Worm (Caenorhabditis elegans): ENCODE results near the gene gst-30.
"Not testable (repeated sequence)": the region's sequence is repeated elsewhere in the genome, so short reads cannot be mapped to it uniquely, and the experiment has no call there.

The gst-30 gene

DNA sequence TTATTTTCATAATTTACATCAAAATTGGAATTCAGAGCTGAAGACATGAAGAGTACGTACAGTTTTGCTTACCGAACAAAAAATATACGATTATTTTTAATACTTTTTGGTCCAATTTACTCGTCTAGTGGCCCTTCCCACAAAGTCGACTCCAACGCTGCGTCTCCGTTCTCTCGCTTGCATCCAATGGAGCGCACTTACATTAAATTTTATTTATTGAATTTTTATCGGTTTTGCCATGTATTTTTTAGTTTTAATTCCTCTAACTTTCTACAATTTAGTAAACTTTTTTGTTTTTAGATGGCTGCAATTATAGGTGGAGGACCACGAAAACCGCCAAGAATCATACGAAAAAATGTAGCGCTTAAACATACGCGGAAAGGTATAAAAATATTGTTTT, 664 bp upstream of the gst-30 start, which contains the start of gene ZK546.5:
TSS of gene ZK546.5 (plus strand) at position 301 of the 400 bp plus-strand sequence.
- TF ChIP-seq mcd-1 (GFP tag; IDR thresholded peaks at IDR 0.05), result 0 out of 2 replicates have a peak, but pooled peaks have one; percentile 18
- TF ChIP-seq attf-6 (GFP tag; IDR thresholded peaks at IDR 0.05), result no peak

DNA sequence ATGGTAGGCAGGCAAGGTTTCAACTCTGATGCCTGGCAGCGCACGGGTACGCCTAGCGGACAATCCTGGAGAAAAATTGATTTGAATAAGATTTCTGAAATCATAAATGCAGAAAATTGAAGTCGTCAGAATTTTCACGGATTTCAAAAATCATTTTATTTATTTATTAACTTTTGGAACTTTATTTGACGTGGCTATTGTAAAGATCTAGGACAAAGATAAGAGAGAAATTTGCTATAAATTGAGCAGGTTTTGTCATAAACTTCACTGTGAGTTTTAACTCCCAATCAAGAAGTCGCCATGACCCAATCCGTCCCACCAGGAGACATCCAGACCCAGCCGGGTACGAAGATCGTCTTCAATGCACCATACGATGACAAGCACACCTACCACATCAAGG, 2.1 kb downstream of the gst-30 start, which contains the start of gene msp-152:
TSS of gene msp-152 (plus strand) at position 301 of the 400 bp plus-strand sequence.
- not testable (repeated sequence) for TF ChIP-seq lin-40 (tag; optimal IDR thresholded peaks at IDR 0.05); F57A8.1 (GFP tag; optimal IDR thresholded peaks at IDR 0.05); snpc-3.4 (tag; optimal IDR thresholded peaks at IDR 0.05)

DNA sequence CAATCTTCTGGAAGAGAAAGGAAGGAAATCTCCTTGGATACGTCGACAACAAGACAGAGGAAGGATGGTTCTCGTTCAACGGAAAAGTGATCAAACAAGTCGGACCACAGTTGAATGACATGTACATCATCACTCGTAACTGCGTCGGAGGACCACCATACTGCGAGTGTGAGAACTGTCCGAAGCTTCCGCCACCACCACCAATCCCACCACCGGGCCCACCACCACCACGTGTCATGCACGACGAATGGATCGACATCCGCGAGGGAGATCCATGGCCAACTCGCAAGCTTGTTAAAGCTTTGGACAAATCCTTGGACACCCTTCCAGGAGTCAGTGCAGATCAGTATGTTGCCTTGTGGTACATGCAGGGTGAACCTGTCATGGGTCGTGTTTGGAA, 3.6 kb downstream of the gst-30 start:
- TF ChIP-seq cebp-1 (GFP tag; IDR thresholded peaks at IDR 0.05) (no peak), cebp-1 (tag; optimal IDR thresholded peaks at IDR 0.05) (no peak), ceh-91 (GFP tag; IDR thresholded peaks at IDR 0.05) (no peak), snpc-4 (GFP tag; optimal IDR thresholded peaks at IDR 0.05) (no peak), snpc-4 (tag; optimal IDR thresholded peaks at IDR 0.05) (no peak), T07F8.4 (tag; optimal IDR thresholded peaks at IDR 0.05) (no peak), ztf-26 (tag; optimal IDR thresholded peaks at IDR 0.05) (no peak), F33H1.4 (GFP tag; IDR thresholded peaks at IDR 0.05) (no peak), nhr-120 (GFP tag; IDR thresholded peaks at IDR 0.05) (no peak), tbp1 (GFP tag; optimal IDR thresholded peaks at IDR 0.05) (no peak), bed-2 (GFP tag; IDR thresholded peaks at IDR 0.05) (no peak), tlf-1 (GFP tag; optimal IDR thresholded peaks at IDR 0.05) (no peak), ztf-25 (GFP tag; IDR thresholded peaks at IDR 0.05) (no peak), lag-1 (GFP tag; IDR thresholded peaks at IDR 0.05) (no peak), nhr-27 (tag; optimal IDR thresholded peaks at IDR 0.05) (no peak)

DNA sequence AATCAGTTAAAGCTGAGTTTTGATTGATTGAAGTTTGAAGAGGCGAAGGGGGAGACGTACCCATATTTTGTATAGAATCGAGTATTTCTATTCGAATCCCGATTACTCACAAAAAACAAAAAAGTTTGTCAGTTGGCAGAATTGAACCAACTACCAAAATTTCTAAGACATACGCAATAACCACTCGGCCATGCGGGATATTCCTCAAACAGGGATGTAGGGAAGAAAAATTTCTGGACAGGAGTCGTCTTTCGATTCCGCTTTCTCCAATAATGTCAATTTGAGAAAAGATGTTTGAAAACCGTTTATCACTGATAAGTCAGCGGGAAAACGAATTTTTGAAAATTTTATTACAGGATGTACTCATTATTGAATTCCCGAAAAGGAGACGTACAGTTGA, 6.5 kb downstream of the gst-30 start:
- not testable (repeated sequence) for TF ChIP-seq rpc-1 (optimal IDR thresholded peaks at IDR 0.05); cebp-1 (tag; optimal IDR thresholded peaks at IDR 0.05)
- TF ChIP-seq rpc-1 (tag; optimal IDR thresholded peaks at IDR 0.05) (peak; percentile 44), C06A6.2 (GFP tag; conservative IDR thresholded peaks at IDR 0.05) (0 out of 2 replicates have a peak, but pooled peaks have one; percentile 15), hmg-1.2 (GFP tag; IDR thresholded peaks at IDR 0.05) (peak; percentile 74), nfyb-1 (GFP tag; IDR thresholded peaks at IDR 0.05) (peak; percentile 49; the same call in 1 of the 2 replicates), B0261.1 (tag; optimal IDR thresholded peaks at IDR 0.05) (peak; percentile 61), rcor-1 (GFP tag; IDR thresholded peaks at IDR 0.05) (0 out of 2 replicates have a peak, but pooled peaks have one; percentile 13), pbrm-1 (GFP tag; IDR thresholded peaks at IDR 0.05) (0 out of 2 replicates have a peak, but pooled peaks have one; percentile 28), tbp1 (GFP tag; optimal IDR thresholded peaks at IDR 0.05) (peak; percentile 84), mcd-1 (GFP tag; IDR thresholded peaks at IDR 0.05) (0 out of 2 replicates have a peak, but pooled peaks have one; percentile 22), ceh-40 (GFP tag; IDR thresholded peaks at IDR 0.05) (0 out of 2 replicates have a peak, but pooled peaks have one; percentile 69), F33H1.4 (GFP tag; IDR thresholded peaks at IDR 0.05) (0 out of 2 replicates have a peak, but pooled peaks have one; percentile 16), cebp-1 (GFP tag; IDR thresholded peaks at IDR 0.05) (peak; percentile 32; the same call in 1 of the 2 replicates), cebp-2 (GFP tag; IDR thresholded peaks at IDR 0.05) (0 out of 2 replicates have a peak, but pooled peaks have one; percentile 22), Y53G8AR.9 (GFP tag; conservative IDR thresholded peaks at IDR 0.05) (0 out of 2 replicates have a peak, but pooled peaks have one; percentile 28), aptf-2 (GFP tag; conservative IDR thresholded peaks at IDR 0.05) (0 out of 2 replicates have a peak, but pooled peaks have one; percentile 10), lin-26 (GFP tag; IDR thresholded peaks at IDR 0.05) (peak; percentile 96), madf-6 (GFP tag; IDR thresholded peaks at IDR 0.05) (peak; percentile 57; the same call in 1 of the 2 replicates), Y56A3A.18 (GFP tag; IDR thresholded peaks at IDR 0.05) (0 out of 2 replicates have a peak, but pooled peaks have one; percentile 38), ztf-25 (GFP tag; IDR thresholded peaks at IDR 0.05) (peak; percentile 87)

Measured in whole organism, young adult.